Worm (Caenorhabditis elegans) whole organism, L3 larva: Measurements from ENCODE around the gene glr-7.

ENCODE experiments used
- ama-1 ChIP-seq: fragments of 150-350 bp; optimal IDR thresholded peaks from 2 replicates; lab custom pipeline; 2018
- ceh-28 ChIP-seq: fragments of 150-350 bp; optimal IDR thresholded peaks from 2 replicates; lab custom pipeline; 2014; ENCODE audit warnings: missing biosample characterization, missing genetic modification reagents, missing genetic modification characterization
- ceh-82 ChIP-seq: fragments of 150-350 bp; optimal IDR thresholded peaks from 2 replicates; lab custom pipeline; 2014; ENCODE audit warnings: missing biosample characterization, missing genetic modification characterization
- daf-12 ChIP-seq: fragments of 150-350 bp; optimal IDR thresholded peaks from 2 replicates; lab custom pipeline; 2014; ENCODE audit warnings: missing biosample characterization, missing genetic modification reagents, missing genetic modification characterization
- egl-27 ChIP-seq: sonication (generic microtip); optimal IDR thresholded peaks from 4 replicates; lab custom pipeline; 2017; ENCODE audit warnings: missing biosample characterization, missing genetic modification reagents, missing genetic modification characterization
- egl-5 ChIP-seq: fragments of 150-350 bp; optimal IDR thresholded peaks from 2 replicates; lab custom pipeline; 2017; ENCODE audit warnings: missing biosample characterization, missing genetic modification reagents, missing genetic modification characterization, inconsistent platforms
- elt-1 ChIP-seq: fragments of 150-350 bp; optimal IDR thresholded peaks from 2 replicates; lab custom pipeline; 2014; ENCODE audit warnings: missing biosample characterization, missing genetic modification characterization
- elt-2 ChIP-seq: sonication (generic microtip); optimal IDR thresholded peaks from 2 replicates; lab custom pipeline; 2016; ENCODE audit warnings: missing genetic modification reagents, mild to moderate bottlenecking, missing genetic modification characterization, missing compliant biosample characterization
- eor-1 ChIP-seq, 2 experiments: fragments of 150-350 bp; optimal IDR thresholded peaks; 2 replicates each; lab custom pipeline; 2014 to 2018; ENCODE audit warnings: missing biosample characterization in 2 of 2, missing genetic modification characterization in 2 of 2
- fos-1 ChIP-seq: fragments of 150-350 bp; optimal IDR thresholded peaks from 2 replicates; lab custom pipeline; 2014; ENCODE audit warnings: missing biosample characterization, missing genetic modification characterization
- hmg-11 ChIP-seq: sonication (generic microtip); optimal IDR thresholded peaks from 2 replicates; lab custom pipeline; 2016; ENCODE audit warnings: missing genetic modification characterization, missing compliant biosample characterization
- jun-1 ChIP-seq: fragments of 150-350 bp; optimal IDR thresholded peaks from 2 replicates; lab custom pipeline; 2014; ENCODE audit warnings: missing biosample characterization, missing genetic modification reagents, missing genetic modification characterization
- lin-15B ChIP-seq: fragments of 150-350 bp; optimal IDR thresholded peaks from 2 replicates; lab custom pipeline; 2014; ENCODE audit warnings: missing biosample characterization, missing genetic modification characterization
- lin-39 ChIP-seq: fragments of 150-350 bp; optimal IDR thresholded peaks from 2 replicates; lab custom pipeline; 2018; ENCODE audit warnings: missing biosample characterization, missing genetic modification reagents, missing genetic modification characterization
- lsy-12 ChIP-seq: sonication (generic microtip); optimal IDR thresholded peaks from 2 replicates; lab custom pipeline; 2016; ENCODE audit warnings: mild to moderate bottlenecking, missing genetic modification characterization, missing compliant biosample characterization
- mml-1 ChIP-seq: fragments of 150-350 bp; sonication (generic microtip); optimal IDR thresholded peaks from 3 replicates; lab custom pipeline; 2014; ENCODE audit warnings: missing biosample characterization, missing genetic modification characterization
- nfya-1 ChIP-seq: sonication (generic microtip); optimal IDR thresholded peaks from 2 replicates; lab custom pipeline; 2017; ENCODE audit warnings: missing genetic modification characterization, mild to moderate bottlenecking, missing compliant biosample characterization, antibody characterized with exemption, moderate library complexity; ENCODE audit not compliant: insufficient read depth
- nhr-11 ChIP-seq: fragments of 150-350 bp; optimal IDR thresholded peaks from 2 replicates; lab custom pipeline; 2014; ENCODE audit warnings: missing biosample characterization, missing genetic modification characterization
- nhr-12 ChIP-seq: fragments of 150-350 bp; optimal IDR thresholded peaks from 2 replicates; lab custom pipeline; 2014; ENCODE audit warnings: missing biosample characterization, missing genetic modification characterization
- nhr-23 ChIP-seq: fragments of 150-350 bp; optimal IDR thresholded peaks from 2 replicates; lab custom pipeline; 2014; ENCODE audit warnings: missing biosample characterization, missing genetic modification reagents, missing genetic modification characterization
- nhr-237 ChIP-seq: fragments of 150-350 bp; optimal IDR thresholded peaks from 2 replicates; lab custom pipeline; 2014; ENCODE audit warnings: missing biosample characterization, missing genetic modification characterization
- nhr-25 ChIP-seq: sonication (generic microtip); optimal IDR thresholded peaks from 2 replicates; lab custom pipeline; 2017; ENCODE audit warnings: missing biosample characterization, missing genetic modification characterization
- nhr-28 ChIP-seq: fragments of 150-350 bp; optimal IDR thresholded peaks from 2 replicates; lab custom pipeline; 2014; ENCODE audit warnings: missing biosample characterization, missing genetic modification characterization
- nhr-43 ChIP-seq: sonication (generic microtip); optimal IDR thresholded peaks from 2 replicates; lab custom pipeline; 2016; ENCODE audit warnings: mild to moderate bottlenecking, missing genetic modification characterization, missing compliant biosample characterization; ENCODE audit not compliant: poor library complexity, severe bottlenecking
- nhr-67 ChIP-seq: fragments of 150-350 bp; optimal IDR thresholded peaks from 2 replicates; lab custom pipeline; 2014; ENCODE audit warnings: missing biosample characterization, missing genetic modification characterization
- nhr-77 ChIP-seq: fragments of 150-350 bp; optimal IDR thresholded peaks from 2 replicates; lab custom pipeline; 2014; ENCODE audit warnings: missing biosample characterization, missing genetic modification characterization
- pqm-1 ChIP-seq: fragments of 150-350 bp; optimal IDR thresholded peaks from 2 replicates; lab custom pipeline; 2017; ENCODE audit warnings: missing biosample characterization, missing genetic modification characterization, inconsistent platforms
- skn-1 ChIP-seq: fragments of 150-350 bp; optimal IDR thresholded peaks from 2 replicates; lab custom pipeline; 2014; ENCODE audit warnings: missing biosample characterization, missing genetic modification characterization
- snpc-4 ChIP-seq: fragments of 150-350 bp; optimal IDR thresholded peaks from 2 replicates; lab custom pipeline; 2014; ENCODE audit warnings: missing biosample characterization, missing genetic modification characterization
- unc-62 ChIP-seq: fragments of 150-350 bp; sonication (generic microtip); optimal IDR thresholded peaks from 4 replicates; lab custom pipeline; 2014; ENCODE audit warnings: missing biosample characterization, missing genetic modification reagents, missing genetic modification characterization
- ztf-4 ChIP-seq: fragments of 150-350 bp; optimal IDR thresholded peaks from 2 replicates; lab custom pipeline; 2014; ENCODE audit warnings: missing biosample characterization, missing genetic modification characterization

The glr-7 gene

ce11 chrX:2401883-2402282 is 17.8 kb downstream of the glr-7 start, which contains the start of gene dhhc-9 (continued):
- TF ChIP-seq nhr-43 (peak; percentile 41), ama-1 (lab: Kevin White, UChicago) (no peak), nhr-28 (no peak), nfya-1 (peak; percentile 81), eor-1 (tag; optimal IDR thresholded peaks at IDR 0.05; lab: Kevin White, UChicago) (no peak), lin-15B (tag; lab: Kevin White, UChicago) (peak; percentile 22), pqm-1 (tag; lab: Kevin White, UChicago) (peak; percentile 23)

- no peak for TF ChIP-seq ama-1 (lab: Kevin White, UChicago)
- TF ChIP-seq nhr-11 (tag; lab: Kevin White, UChicago): no peak
- no peak for TF ChIP-seq elt-1 (tag; lab: Kevin White, UChicago)
- TF ChIP-seq nhr-23 (tag; lab: Kevin White, UChicago): no peak
- TF ChIP-seq unc-62 (GFP tag; lab: Kevin White, UChicago): no peak
- TF ChIP-seq nhr-67: no peak
Measured at ce11 chrX:2394983-2395382, 24.7 kb downstream of the glr-7 start, which contains the start of gene C43H6.6. Gene C43H6.6, plus strand, starts transcription at chrX:2395283.

ce11 chrX:2386922-2387566 is 32.6 kb downstream of the glr-7 start:
- TF ChIP-seq unc-62 (GFP tag; lab: Kevin White, UChicago) (no peak), nhr-11 (tag; lab: Kevin White, UChicago) (no peak), egl-27 (tag; lab: Kevin White, UChicago) (no peak), nhr-43 (peak; percentile 35), pqm-1 (tag; lab: Kevin White, UChicago) (no peak), ama-1 (lab: Kevin White, UChicago) (no peak), ztf-4 (tag; lab: Kevin White, UChicago) (no peak), nhr-23 (tag; lab: Kevin White, UChicago) (peak; percentile 43), lsy-12 (tag; lab: Kevin White, UChicago) (no peak)

ce11 chrX:2385453-2385852 is 34.2 kb downstream of the glr-7 start, which contains the start of gene F47G3.1:
Gene F47G3.1, plus strand, starts transcription at chrX:2385753.
- TF ChIP-seq ceh-82 (tag; lab: Kevin White, UChicago): no peak
- no peak for TF ChIP-seq ama-1 (lab: Kevin White, UChicago)
- no peak for TF ChIP-seq pqm-1 (tag; lab: Kevin White, UChicago)
- no peak for TF ChIP-seq nhr-12 (tag; lab: Kevin White, UChicago)
- no peak for TF ChIP-seq nhr-11 (tag; lab: Kevin White, UChicago)
- no peak for TF ChIP-seq ceh-28 (tag; lab: Kevin White, UChicago)
- TF ChIP-seq nhr-77 (tag; lab: Kevin White, UChicago): no peak
- no peak for TF ChIP-seq fos-1 (tag; lab: Kevin White, UChicago)
- no peak for TF ChIP-seq nfya-1
- no peak for TF ChIP-seq lin-15B (tag; lab: Kevin White, UChicago)
- TF ChIP-seq daf-12: no peak
- no peak for TF ChIP-seq elt-2 (tag; lab: Kevin White, UChicago)
- TF ChIP-seq jun-1: no peak
- TF ChIP-seq nhr-43: no peak
- no peak for TF ChIP-seq hmg-11 (tag; lab: Kevin White, UChicago)
- no peak for TF ChIP-seq skn-1 (tag; lab: Kevin White, UChicago)
- no peak for TF ChIP-seq mml-1 (tag; lab: Kevin White, UChicago)
- TF ChIP-seq unc-62 (GFP tag; lab: Kevin White, UChicago): no peak

- TF ChIP-seq snpc-4: peak; percentile 51
- peak; percentile 38 for TF ChIP-seq elt-2 (tag; lab: Kevin White, UChicago)
- peak; percentile 44 for TF ChIP-seq hmg-11 (tag; lab: Kevin White, UChicago)
- TF ChIP-seq nfya-1: peak; percentile 50
- TF ChIP-seq nhr-23 (tag; lab: Kevin White, UChicago): peak; percentile 81
- TF ChIP-seq jun-1: peak; percentile 6
- TF ChIP-seq ztf-4 (tag; lab: Kevin White, UChicago): no peak
- peak; percentile 21 for TF ChIP-seq ceh-28 (tag; lab: Kevin White, UChicago)
- TF ChIP-seq lin-39: peak; percentile 38
- peak; percentile 11 for TF ChIP-seq nhr-43
- TF ChIP-seq egl-5: peak; percentile 16
- TF ChIP-seq nhr-237: no peak
- TF ChIP-seq nhr-11 (tag; lab: Kevin White, UChicago): no peak
- peak; percentile 17 for TF ChIP-seq lin-15B (tag; lab: Kevin White, UChicago)
- peak; percentile 12 for TF ChIP-seq ama-1 (lab: Kevin White, UChicago)
- TF ChIP-seq ceh-82 (tag; lab: Kevin White, UChicago): no peak
- TF ChIP-seq skn-1 (tag; lab: Kevin White, UChicago): peak; percentile 19
- TF ChIP-seq nhr-25 (tag; lab: Kevin White, UChicago): peak; percentile 24
- TF ChIP-seq, all 47 proteins: peak for 14
Measured at ce11 chrX:2382227-2382626, 37.5 kb downstream of the glr-7 start.
